Worm (Caenorhabditis elegans): ENCODE measurements around the gene wht-6.

The wht-6 gene

ce11 chrIII:6453665-6454064, 17.9 kb upstream of the wht-6 start (continued):
- TF ChIP-seq ceh-28 (tag; optimal IDR thresholded peaks at IDR 0.05): no peak
- no peak for TF ChIP-seq zfp-3 (GFP tag; conservative IDR thresholded peaks at IDR 0.05)
- no peak for TF ChIP-seq spr-3 (GFP tag; optimal IDR thresholded peaks at IDR 0.05)
- TF ChIP-seq mdt-29 (GFP tag; IDR thresholded peaks at IDR 0.05): no peak
- no peak for TF ChIP-seq lin-39 (tag; optimal IDR thresholded peaks at IDR 0.05)
- peak in 1 of 2 experiments; percentile 66 for TF ChIP-seq mdl-1 (tag; optimal IDR thresholded peaks at IDR 0.05)
- TF ChIP-seq nhr-77 (tag; optimal IDR thresholded peaks at IDR 0.05): peak; percentile 72
- TF ChIP-seq dmd-8 (GFP tag; IDR thresholded peaks at IDR 0.05): no peak
- no peak for TF ChIP-seq D1046.2 (GFP tag; IDR thresholded peaks at IDR 0.05)
- peak in 1 of 2 experiments; percentile 88 for TF ChIP-seq hif-1 (tag; optimal IDR thresholded peaks at IDR 0.05)
- TF ChIP-seq fos-1 (tag; optimal IDR thresholded peaks at IDR 0.05): no peak
- TF ChIP-seq daf-16 (GFP tag; optimal IDR thresholded peaks at IDR 0.05): no peak
- peak; percentile 67 for TF ChIP-seq daf-16 (tag; optimal IDR thresholded peaks at IDR 0.05)
- TF ChIP-seq Y75B8A.6 (GFP tag; IDR thresholded peaks at IDR 0.05): no peak
- TF ChIP-seq pha-4 (GFP tag; IDR thresholded peaks at IDR 0.05): peak; percentile 52; the same call in 1 of the 2 replicates
- TF ChIP-seq pha-4 (tag; optimal IDR thresholded peaks at IDR 0.05): no peak
- no peak for TF ChIP-seq cey-2 (tag; optimal IDR thresholded peaks at IDR 0.05; ENCODE audit: borderline replicate concordance, insufficient read depth)
- TF ChIP-seq madf-9 (GFP tag; conservative IDR thresholded peaks at IDR 0.05): 0 out of 2 replicates have a peak, but pooled peaks have one; percentile 34
- no peak for TF ChIP-seq snpc-4 (tag; optimal IDR thresholded peaks at IDR 0.05)
- peak; percentile 95 for TF ChIP-seq mep-1 (tag; optimal IDR thresholded peaks at IDR 0.05)
- TF ChIP-seq nhr-11 (tag; optimal IDR thresholded peaks at IDR 0.05): peak; percentile 82
- TF ChIP-seq ztf-11 (tag; optimal IDR thresholded peaks at IDR 0.05): no peak
- TF ChIP-seq tag-97 (GFP tag; IDR thresholded peaks at IDR 0.05): no peak
- peak; percentile 65 for TF ChIP-seq dmd-6 (GFP tag; IDR thresholded peaks at IDR 0.05)
- TF ChIP-seq daf-12 (tag; optimal IDR thresholded peaks at IDR 0.05): no peak
- no peak for TF ChIP-seq nhr-76 (tag; optimal IDR thresholded peaks at IDR 0.05)
- TF ChIP-seq egl-27 (tag; optimal IDR thresholded peaks at IDR 0.05): no peak
- no peak for TF ChIP-seq vab-7 (GFP tag; IDR thresholded peaks at IDR 0.05)
- TF ChIP-seq rbr-2 (tag; optimal IDR thresholded peaks at IDR 0.05): peak; percentile 87

- TF ChIP-seq nhr-237 (tag; optimal IDR thresholded peaks at IDR 0.05) (no peak), mxl-2 (GFP tag; conservative IDR thresholded peaks at IDR 0.05) (no peak), T26A8.4 (GFP tag; IDR thresholded peaks at IDR 0.05) (no peak), set-16 (GFP tag; IDR thresholded peaks at IDR 0.05) (no peak), dmd-6 (GFP tag; IDR thresholded peaks at IDR 0.05) (no peak), hif-1 (tag; optimal IDR thresholded peaks at IDR 0.05) (no peak), F26F4.8 (GFP tag; conservative IDR thresholded peaks at IDR 0.05) (no peak), nhr-10 (tag; optimal IDR thresholded peaks at IDR 0.05) (no peak), lin-13 (GFP tag; optimal IDR thresholded peaks at IDR 0.05) (no peak), lin-39 (tag; optimal IDR thresholded peaks at IDR 0.05) (no peak), nhr-25 (tag; optimal IDR thresholded peaks at IDR 0.05; ENCODE audit: borderline replicate concordance, insufficient read depth) (no peak), fkh-10 (GFP tag; optimal IDR thresholded peaks at IDR 0.05) (no peak), ZK337.2 (GFP tag; IDR thresholded peaks at IDR 0.05) (no peak)
Measured at ce11 chrIII:6454183-6454582, 17.4 kb upstream of the wht-6 start, which contains the start of gene jhdm-1. Gene jhdm-1, plus strand, starts transcription at chrIII:6454483.

DNA sequence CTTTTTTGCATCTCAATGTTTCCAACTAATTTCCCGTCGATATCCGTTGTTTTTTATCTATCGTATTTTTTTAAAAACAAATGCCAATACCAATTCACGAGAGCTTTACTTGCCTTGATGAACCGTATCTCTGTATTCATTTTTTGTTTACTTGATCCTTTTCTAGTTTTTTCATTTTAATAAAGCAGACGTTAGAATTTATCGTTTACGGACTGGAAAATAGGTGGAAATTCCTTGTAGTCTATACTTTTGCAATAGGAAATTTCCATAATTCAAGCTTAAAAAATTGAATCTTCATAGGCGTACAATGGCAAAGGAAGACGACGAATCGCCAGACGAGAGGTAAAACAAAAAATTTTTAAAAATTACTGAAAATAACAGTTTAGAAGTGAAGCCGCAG, 11.7 kb upstream of the wht-6 start, which contains the start of gene algn-1:
Gene algn-1 (plus strand): TSS at position 301 of the 400 bp plus-strand sequence.
- TF ChIP-seq Y105C5A.15 (GFP tag; IDR thresholded peaks at IDR 0.05) (0 out of 2 replicates have a peak, but pooled peaks have one; percentile 18), nhr-42 (GFP tag; IDR thresholded peaks at IDR 0.05) (no peak), lin-13 (GFP tag; optimal IDR thresholded peaks at IDR 0.05) (no peak), aha-1 (tag) (peak; percentile 49), spr-1 (tag; optimal IDR thresholded peaks at IDR 0.05) (no peak)

Data from whole organism, L4 larva.